Worm (Caenorhabditis elegans): ENCODE measurements around the gene col-8.

col-8 gene

ce11 chrIII:6993179-6993578 lies 27.2 kb downstream of the col-8 start:
- TF ChIP-seq zag-1 (tag; optimal IDR thresholded peaks at IDR 0.05) (no peak), nhr-23 (tag; optimal IDR thresholded peaks at IDR 0.05) (peak; percentile 26)

ce11 chrIII:6992496-6992895 lies 27.9 kb downstream of the col-8 start:
- TF ChIP-seq mml-1 (tag; optimal IDR thresholded peaks at IDR 0.05) (no peak), ztf-11 (tag; optimal IDR thresholded peaks at IDR 0.05) (no peak), elt-2 (tag; optimal IDR thresholded peaks at IDR 0.05) (peak; percentile 15), nhr-76 (tag; optimal IDR thresholded peaks at IDR 0.05) (no peak), pha-4 (tag; optimal IDR thresholded peaks at IDR 0.05) (peak; percentile 37), nhr-11 (tag; optimal IDR thresholded peaks at IDR 0.05) (no peak), hmg-11 (tag; optimal IDR thresholded peaks at IDR 0.05) (no peak), fkh-10 (GFP tag; optimal IDR thresholded peaks at IDR 0.05) (no peak), nhr-43 (tag; optimal IDR thresholded peaks at IDR 0.05; ENCODE audit: poor library complexity, severe bottlenecking) (no peak), egl-27 (tag; optimal IDR thresholded peaks at IDR 0.05) (no peak), R02D3.7 (tag; optimal IDR thresholded peaks at IDR 0.05) (no peak), ama-1 (optimal IDR thresholded peaks at IDR 0.05) (no peak), ceh-16 (tag; optimal IDR thresholded peaks at IDR 0.05) (no peak), nfya-1 (tag; optimal IDR thresholded peaks at IDR 0.05; ENCODE audit: insufficient read depth) (no peak), zag-1 (tag; optimal IDR thresholded peaks at IDR 0.05) (no peak), fkh-2 (tag; optimal IDR thresholded peaks at IDR 0.05) (no peak), nhr-237 (tag; optimal IDR thresholded peaks at IDR 0.05) (no peak), ZK546.5 (tag; optimal IDR thresholded peaks at IDR 0.05) (no peak), daf-12 (tag; optimal IDR thresholded peaks at IDR 0.05) (no peak), unc-39 (tag; optimal IDR thresholded peaks at IDR 0.05) (no peak), mdl-1 (tag; optimal IDR thresholded peaks at IDR 0.05) (no peak), snpc-4 (tag; optimal IDR thresholded peaks at IDR 0.05) (no peak), unc-62 (GFP tag; optimal IDR thresholded peaks at IDR 0.05) (no peak), pqm-1 (tag; optimal IDR thresholded peaks at IDR 0.05) (peak; percentile 22)

- TF ChIP-seq pha-4 (tag; optimal IDR thresholded peaks at IDR 0.05): peak; percentile 65
- TF ChIP-seq egl-27 (tag; optimal IDR thresholded peaks at IDR 0.05): no peak
- no peak for TF ChIP-seq fkh-2 (tag; optimal IDR thresholded peaks at IDR 0.05)
- TF ChIP-seq ztf-4 (tag; optimal IDR thresholded peaks at IDR 0.05): no peak
- peak; percentile 83 for TF ChIP-seq elt-2 (tag; optimal IDR thresholded peaks at IDR 0.05)
- TF ChIP-seq unc-62 (GFP tag; optimal IDR thresholded peaks at IDR 0.05): no peak
- TF ChIP-seq nhr-67 (tag; optimal IDR thresholded peaks at IDR 0.05): no peak
- TF ChIP-seq lsy-12 (tag; optimal IDR thresholded peaks at IDR 0.05): no peak
- TF ChIP-seq nhr-77 (tag; optimal IDR thresholded peaks at IDR 0.05): no peak
- peak; percentile 1 for TF ChIP-seq nfya-1 (tag; optimal IDR thresholded peaks at IDR 0.05; ENCODE audit: insufficient read depth)
- peak; percentile 73 for TF ChIP-seq pqm-1 (tag; optimal IDR thresholded peaks at IDR 0.05)
- TF ChIP-seq ztf-11 (tag; optimal IDR thresholded peaks at IDR 0.05): no peak
- no peak for TF ChIP-seq fkh-10 (GFP tag; optimal IDR thresholded peaks at IDR 0.05)
- TF ChIP-seq ceh-9 (tag; optimal IDR thresholded peaks at IDR 0.05): no peak
- TF ChIP-seq zag-1 (tag; optimal IDR thresholded peaks at IDR 0.05): no peak
- peak; percentile 57 for TF ChIP-seq ama-1 (optimal IDR thresholded peaks at IDR 0.05)
- no peak for TF ChIP-seq ceh-28 (tag; optimal IDR thresholded peaks at IDR 0.05)
- TF ChIP-seq elt-1 (tag; optimal IDR thresholded peaks at IDR 0.05): no peak
- TF ChIP-seq nhr-25 (tag; optimal IDR thresholded peaks at IDR 0.05): no peak
- no peak for TF ChIP-seq aly-2 (tag; optimal IDR thresholded peaks at IDR 0.05)
Observed at ce11 chrIII:6991465-6991864, 28.9 kb downstream of the col-8 start.

ce11 chrIII:6989900-6990299 lies 30.5 kb downstream of the col-8 start, which contains the start of gene prk-1:
Gene prk-1, plus strand, starts transcription at chrIII:6990168.
- TF ChIP-seq lsy-12 (tag; optimal IDR thresholded peaks at IDR 0.05) (no peak), elt-1 (tag; optimal IDR thresholded peaks at IDR 0.05) (peak; percentile 32)

ce11 chrIII:6989201-6989600 lies 31.2 kb downstream of the col-8 start:
- TF ChIP-seq pqm-1 (tag; optimal IDR thresholded peaks at IDR 0.05) (peak; percentile 21), aly-2 (tag; optimal IDR thresholded peaks at IDR 0.05) (no peak), pha-4 (tag; optimal IDR thresholded peaks at IDR 0.05) (peak; percentile 92), nhr-23 (tag; optimal IDR thresholded peaks at IDR 0.05) (no peak), nhr-11 (tag; optimal IDR thresholded peaks at IDR 0.05) (no peak), elt-2 (tag; optimal IDR thresholded peaks at IDR 0.05) (peak; percentile 69), nhr-12 (tag; optimal IDR thresholded peaks at IDR 0.05) (no peak), lin-15B (tag; optimal IDR thresholded peaks at IDR 0.05) (no peak), nhr-43 (tag; optimal IDR thresholded peaks at IDR 0.05; ENCODE audit: poor library complexity, severe bottlenecking) (no peak), fos-1 (tag; optimal IDR thresholded peaks at IDR 0.05) (no peak)
